Worm (Caenorhabditis elegans): ENCODE data around the gene lmp-1.

DNA sequence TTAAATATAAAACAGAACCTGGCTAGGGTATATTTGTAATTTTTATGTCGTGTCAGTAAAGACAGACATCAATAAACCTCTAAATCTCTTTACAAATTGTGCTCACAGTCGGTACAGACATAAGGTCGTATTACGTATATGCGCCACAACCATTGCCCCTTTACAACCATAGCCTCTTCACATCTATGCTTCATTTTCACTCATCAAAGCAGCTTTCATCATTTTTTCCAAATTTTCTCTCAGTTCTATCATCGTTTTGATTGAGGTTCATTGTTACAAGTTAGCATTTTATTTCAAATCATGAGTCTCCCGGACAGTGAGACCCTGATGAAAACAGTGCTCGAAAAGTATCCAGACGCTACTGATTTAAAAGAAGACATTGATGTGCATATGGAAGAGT is 13.3 kb downstream of the lmp-1 start, which contains the start of gene C03B1.4:
- no peak for TF ChIP-seq nhr-76 (tag; optimal IDR thresholded peaks at IDR 0.05)
- no peak for TF ChIP-seq ztf-11 (tag; optimal IDR thresholded peaks at IDR 0.05)
- no peak for TF ChIP-seq cnd-1 (tag; optimal IDR thresholded peaks at IDR 0.05)
- no peak for TF ChIP-seq nhr-237 (tag; optimal IDR thresholded peaks at IDR 0.05)
- no peak for TF ChIP-seq elt-1 (tag; optimal IDR thresholded peaks at IDR 0.05; ENCODE audit: borderline replicate concordance, insufficient read depth)
- TF ChIP-seq sptf-1 (tag; optimal IDR thresholded peaks at IDR 0.05): no peak
- TF ChIP-seq nhr-12 (tag; optimal IDR thresholded peaks at IDR 0.05): no peak
